Fruit fly (Drosophila melanogaster): ENCODE results near the gene JIL-1.

dm6 chr3L:11046559-11046958, 46.4 kb downstream of the JIL-1 start:
- TF ChIP-seq psq (optimal IDR thresholded peaks at IDR 0.05) (no peak), insv (optimal IDR thresholded peaks at IDR 0.05) (no peak), h (optimal IDR thresholded peaks at IDR 0.05) (no peak), Sin3A (optimal IDR thresholded peaks at IDR 0.05) (no peak), ttk (optimal IDR thresholded peaks at IDR 0.05) (no peak)
